Fruit fly (Drosophila melanogaster): ENCODE data around the gene rdgA.
A peak's percentile ranks its signal among the peaks of the same experiment; 100 is the strongest.

rdgA gene

DNA sequence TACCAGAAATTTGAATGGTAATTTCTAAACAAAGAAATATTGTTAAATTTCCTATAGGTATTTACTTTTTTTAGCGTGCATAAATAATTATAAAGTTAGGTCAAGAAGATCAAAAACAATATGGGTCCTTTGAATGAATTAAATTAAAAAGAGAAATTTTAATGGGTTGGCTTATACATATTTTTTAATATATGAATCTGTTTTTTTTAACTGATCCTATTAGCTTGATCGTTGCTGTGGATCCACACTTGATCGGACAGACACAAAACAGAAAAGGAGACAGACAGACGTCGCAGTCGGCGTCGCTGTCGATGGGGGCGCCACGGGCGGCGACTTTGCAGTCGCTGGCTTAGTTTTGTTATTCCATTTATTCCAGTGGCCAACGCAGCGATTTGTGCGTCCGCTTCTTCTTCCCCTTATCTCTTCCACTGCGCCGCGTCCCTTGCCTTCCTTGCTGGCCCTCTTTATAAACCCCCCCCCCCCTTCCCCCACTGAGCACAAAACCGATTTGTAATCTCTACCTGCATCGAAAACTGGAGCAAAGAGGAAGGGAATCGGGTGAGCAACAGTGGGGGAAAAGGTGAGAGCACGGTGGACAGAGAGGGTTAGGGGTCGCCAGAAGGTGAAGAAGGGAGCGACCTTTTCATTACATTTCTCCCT lies 141.0 kb downstream of the rdgA start (continued):
- no peak for TF ChIP-seq vfl (GFP tag; optimal IDR thresholded peaks at IDR 0.05)
- TF ChIP-seq Pdp1 (GFP tag; optimal IDR thresholded peaks at IDR 0.05), result peak in 1 of 2 experiments; percentile 28
- TF ChIP-seq HLH54F (GFP tag; optimal IDR thresholded peaks at IDR 0.05), result no peak
- TF ChIP-seq CG14441 (GFP tag; IDR thresholded peaks at IDR 0.05), result no peak
- TF ChIP-seq E2f2 (GFP tag; IDR thresholded peaks at IDR 0.05), result no peak
- no peak for TF ChIP-seq sug (tag; optimal IDR thresholded peaks at IDR 0.05)
- no peak for TF ChIP-seq CG30431 (GFP tag; optimal IDR thresholded peaks at IDR 0.05)
- no peak for TF ChIP-seq tup (GFP tag; optimal IDR thresholded peaks at IDR 0.05)
- no peak for TF ChIP-seq NFAT (GFP tag; IDR thresholded peaks at IDR 0.05)
- TF ChIP-seq bigmax (GFP tag; optimal IDR thresholded peaks at IDR 0.05), result no peak
- peak; percentile 75 for TF ChIP-seq CG30403 (GFP tag; optimal IDR thresholded peaks at IDR 0.05)
- TF ChIP-seq CG9609 (GFP tag; optimal IDR thresholded peaks at IDR 0.05), result no peak
- peak; percentile 19 for TF ChIP-seq Camta (GFP tag; optimal IDR thresholded peaks at IDR 0.05)
- peak; percentile 55 for TF ChIP-seq wor (GFP tag; IDR thresholded peaks at IDR 0.05)
- peak; percentile 1 for TF ChIP-seq tio (GFP tag; optimal IDR thresholded peaks at IDR 0.05)
- no peak for TF ChIP-seq CG6175 (GFP tag; IDR thresholded peaks at IDR 0.05)
- TF ChIP-seq sisA (GFP tag; IDR thresholded peaks at IDR 0.05), result peak; percentile 40; the same call in 1 of the 2 replicates
- TF ChIP-seq PHDP (tag; optimal IDR thresholded peaks at IDR 0.05), result peak; percentile 73
- TF ChIP-seq CG31224 (GFP tag; IDR thresholded peaks at IDR 0.05), result no peak
- no peak for TF ChIP-seq CG10462 (GFP tag; optimal IDR thresholded peaks at IDR 0.05)
- no peak for TF ChIP-seq Dref (GFP tag; IDR thresholded peaks at IDR 0.05)
- TF ChIP-seq CG1233 (GFP tag; optimal IDR thresholded peaks at IDR 0.05), result peak; percentile 55
- TF ChIP-seq CG14050 (GFP tag; IDR thresholded peaks at IDR 0.05), result peak; percentile 25; the same call in 1 of the 3 replicates
- TF ChIP-seq H15 (GFP tag; IDR thresholded peaks at IDR 0.05), result no peak
- peak; percentile 98 for TF ChIP-seq pros (GFP tag; optimal IDR thresholded peaks at IDR 0.05)
- TF ChIP-seq CrebB (tag; optimal IDR thresholded peaks at IDR 0.05), result no peak
- TF ChIP-seq Opbp (GFP tag; IDR thresholded peaks at IDR 0.05; ENCODE audit: partially characterized antibody), result no peak
- no peak for TF ChIP-seq HLHmδ (GFP tag; optimal IDR thresholded peaks at IDR 0.05)
- no peak for TF ChIP-seq tll (GFP tag; optimal IDR thresholded peaks at IDR 0.05)
- TF ChIP-seq wek (GFP tag; optimal IDR thresholded peaks at IDR 0.05), result no peak
- TF ChIP-seq TFAM (GFP tag; optimal IDR thresholded peaks at IDR 0.05), result no peak
- TF ChIP-seq Tbp (GFP tag; optimal IDR thresholded peaks at IDR 0.05), result no peak
- TF ChIP-seq vvl (GFP tag; IDR thresholded peaks at IDR 0.05), result peak; percentile 69
- TF ChIP-seq pnt (GFP tag; optimal IDR thresholded peaks at IDR 0.05), result no peak
- TF ChIP-seq CG13894 (tag; optimal IDR thresholded peaks at IDR 0.05), result no peak
- TF ChIP-seq CG11398 (GFP tag; optimal IDR thresholded peaks at IDR 0.05), result no peak
- no peak for TF ChIP-seq Hr39 (optimal IDR thresholded peaks at IDR 0.05)
- no peak for TF ChIP-seq amos (GFP tag; IDR thresholded peaks at IDR 0.05; ENCODE audit: partially characterized antibody)
- peak; percentile 34 for TF ChIP-seq lilli (GFP tag; optimal IDR thresholded peaks at IDR 0.05)
- peak; percentile 31; the same call in 1 of the 3 replicates for TF ChIP-seq tgo (GFP tag; IDR thresholded peaks at IDR 0.05)
- peak; percentile 66 for TF ChIP-seq CG15269 (tag; optimal IDR thresholded peaks at IDR 0.05)
- TF ChIP-seq HLH3B (GFP tag; IDR thresholded peaks at IDR 0.05), result peak; percentile 55
- TF ChIP-seq CHES-1-like (GFP tag; optimal IDR thresholded peaks at IDR 0.05), result peak; percentile 1
- peak; percentile 31 for TF ChIP-seq kah (GFP tag; optimal IDR thresholded peaks at IDR 0.05)
- peak; percentile 74 for TF ChIP-seq CG17359 (tag; optimal IDR thresholded peaks at IDR 0.05)
- peak; percentile 47 for TF ChIP-seq CG32772 (GFP tag; IDR thresholded peaks at IDR 0.05)
- no peak for TF ChIP-seq pfk (GFP tag; optimal IDR thresholded peaks at IDR 0.05)
- TF ChIP-seq CG16813 (GFP tag; IDR thresholded peaks at IDR 0.05; ENCODE audit: partially characterized antibody), result no peak
- peak; percentile 77 for TF ChIP-seq fd96Cb (tag; optimal IDR thresholded peaks at IDR 0.05)
- 0 out of 2 replicates have a peak, but pooled peaks have one; percentile 5 for TF ChIP-seq H2.0 (GFP tag; IDR thresholded peaks at IDR 0.05)
- TF ChIP-seq CG18764 (GFP tag; optimal IDR thresholded peaks at IDR 0.05), result no peak

Data from whole organism, embryonic.